Worm (Caenorhabditis elegans) whole organism, L3 larva: ENCODE measurements around the gene C09B9.4.
"Not testable (repeated sequence)": the region's sequence is repeated elsewhere in the genome, so short reads cannot be mapped to it uniquely, and the experiment has no call there.

Experiments
- ZK546.5 ChIP-seq: sonication (generic microtip); optimal IDR thresholded peaks from 2 replicates; lab custom pipeline; 2017; ENCODE audit warnings: missing biosample characterization, missing genetic modification characterization
- ama-1 ChIP-seq: fragments of 150-350 bp; optimal IDR thresholded peaks from 2 replicates; lab custom pipeline; 2018
- ceh-16 ChIP-seq: sonication (generic microtip); optimal IDR thresholded peaks from 2 replicates; lab custom pipeline; 2017; ENCODE audit warnings: missing biosample characterization, missing genetic modification characterization
- ceh-82 ChIP-seq: fragments of 150-350 bp; optimal IDR thresholded peaks from 2 replicates; lab custom pipeline; 2014; ENCODE audit warnings: missing biosample characterization, missing genetic modification characterization
- ceh-9 ChIP-seq: sonication (generic microtip); optimal IDR thresholded peaks from 2 replicates; lab custom pipeline; 2018; ENCODE audit warnings: missing biosample characterization, missing genetic modification characterization
- daf-12 ChIP-seq: fragments of 150-350 bp; optimal IDR thresholded peaks from 2 replicates; lab custom pipeline; 2014; ENCODE audit warnings: missing biosample characterization, missing genetic modification reagents, missing genetic modification characterization
- elt-2 ChIP-seq: sonication (generic microtip); optimal IDR thresholded peaks from 2 replicates; lab custom pipeline; 2016; ENCODE audit warnings: missing genetic modification reagents, mild to moderate bottlenecking, missing genetic modification characterization, missing compliant biosample characterization
- fkh-2 ChIP-seq: fragments of 150-350 bp; optimal IDR thresholded peaks from 2 replicates; lab custom pipeline; 2014; ENCODE audit warnings: missing biosample characterization, missing genetic modification reagents, missing genetic modification characterization
- jun-1 ChIP-seq: fragments of 150-350 bp; optimal IDR thresholded peaks from 2 replicates; lab custom pipeline; 2014; ENCODE audit warnings: missing biosample characterization, missing genetic modification reagents, missing genetic modification characterization
- lsy-12 ChIP-seq: sonication (generic microtip); optimal IDR thresholded peaks from 2 replicates; lab custom pipeline; 2016; ENCODE audit warnings: mild to moderate bottlenecking, missing genetic modification characterization, missing compliant biosample characterization
- mdl-1 ChIP-seq: fragments of 150-350 bp; optimal IDR thresholded peaks from 2 replicates; lab custom pipeline; 2014; ENCODE audit warnings: missing biosample characterization, missing genetic modification characterization
- nfya-1 ChIP-seq: sonication (generic microtip); optimal IDR thresholded peaks from 2 replicates; lab custom pipeline; 2017; ENCODE audit warnings: missing genetic modification characterization, mild to moderate bottlenecking, missing compliant biosample characterization, antibody characterized with exemption, moderate library complexity; ENCODE audit not compliant: insufficient read depth
- nhr-11 ChIP-seq: fragments of 150-350 bp; optimal IDR thresholded peaks from 2 replicates; lab custom pipeline; 2014; ENCODE audit warnings: missing biosample characterization, missing genetic modification characterization
- nhr-23 ChIP-seq: fragments of 150-350 bp; optimal IDR thresholded peaks from 2 replicates; lab custom pipeline; 2014; ENCODE audit warnings: missing biosample characterization, missing genetic modification reagents, missing genetic modification characterization
- nhr-237 ChIP-seq: fragments of 150-350 bp; optimal IDR thresholded peaks from 2 replicates; lab custom pipeline; 2014; ENCODE audit warnings: missing biosample characterization, missing genetic modification characterization
- nhr-25 ChIP-seq: sonication (generic microtip); optimal IDR thresholded peaks from 2 replicates; lab custom pipeline; 2017; ENCODE audit warnings: missing biosample characterization, missing genetic modification characterization
- nhr-28 ChIP-seq: fragments of 150-350 bp; optimal IDR thresholded peaks from 2 replicates; lab custom pipeline; 2014; ENCODE audit warnings: missing biosample characterization, missing genetic modification characterization
- nhr-43 ChIP-seq: sonication (generic microtip); optimal IDR thresholded peaks from 2 replicates; lab custom pipeline; 2016; ENCODE audit warnings: mild to moderate bottlenecking, missing genetic modification characterization, missing compliant biosample characterization; ENCODE audit not compliant: poor library complexity, severe bottlenecking
- nhr-76 ChIP-seq: fragments of 150-350 bp; sonication (generic microtip); optimal IDR thresholded peaks from 5 replicates; lab custom pipeline; 2014; ENCODE audit warnings: missing biosample characterization, missing genetic modification characterization
- nhr-77 ChIP-seq: fragments of 150-350 bp; optimal IDR thresholded peaks from 2 replicates; lab custom pipeline; 2014; ENCODE audit warnings: missing biosample characterization, missing genetic modification characterization
- pha-4 ChIP-seq: fragments of 150-350 bp; optimal IDR thresholded peaks from 2 replicates; lab custom pipeline; 2014; ENCODE audit warnings: missing biosample characterization, missing genetic modification reagents, missing genetic modification characterization
- pqm-1 ChIP-seq: fragments of 150-350 bp; optimal IDR thresholded peaks from 2 replicates; lab custom pipeline; 2017; ENCODE audit warnings: missing biosample characterization, missing genetic modification characterization, inconsistent platforms
- sea-2 ChIP-seq: fragments of 150-350 bp; sonication (generic microtip); optimal IDR thresholded peaks from 4 replicates; lab custom pipeline; 2014; ENCODE audit warnings: missing biosample characterization, missing genetic modification reagents, missing genetic modification characterization
- skn-1 ChIP-seq: fragments of 150-350 bp; optimal IDR thresholded peaks from 2 replicates; lab custom pipeline; 2014; ENCODE audit warnings: missing biosample characterization, missing genetic modification characterization
- snpc-4 ChIP-seq: fragments of 150-350 bp; optimal IDR thresholded peaks from 2 replicates; lab custom pipeline; 2014; ENCODE audit warnings: missing biosample characterization, missing genetic modification characterization
- tbx-2 ChIP-seq: sonication (generic microtip); optimal IDR thresholded peaks from 2 replicates; lab custom pipeline; 2016; ENCODE audit warnings: mild to moderate bottlenecking, missing genetic modification characterization, missing compliant biosample characterization
- unc-39 ChIP-seq: sonication (generic microtip); optimal IDR thresholded peaks from 4 replicates; lab custom pipeline; 2017; ENCODE audit warnings: missing biosample characterization, missing genetic modification characterization
- unc-62 ChIP-seq: fragments of 150-350 bp; sonication (generic microtip); optimal IDR thresholded peaks from 4 replicates; lab custom pipeline; 2014; ENCODE audit warnings: missing biosample characterization, missing genetic modification reagents, missing genetic modification characterization
- zag-1 ChIP-seq: fragments of 150-350 bp; optimal IDR thresholded peaks from 2 replicates; lab custom pipeline; 2014; ENCODE audit warnings: missing biosample characterization, missing genetic modification characterization

Gene C09B9.4

ce11 chrIV:5062278-5062677 lies 29.1 kb upstream of the C09B9.4 start, which contains the start of gene msp-57:
msp-57 (plus strand) TSS chrIV:5062578.
- TF ChIP-seq lsy-12, ceh-16, elt-2 (tag; lab: Kevin White, UChicago): not testable (repeated sequence)
- TF ChIP-seq, all 47 proteins: peak for 0; not testable (repeated sequence) for 47

ce11 chrIV:5060984-5061383 lies 27.8 kb upstream of the C09B9.4 start, which contains the start of gene C09B9.7:
C09B9.7 (minus strand) TSS chrIV:5061084.
- TF ChIP-seq unc-39 (tag; lab: Kevin White, UChicago), result no peak
- no peak for TF ChIP-seq fkh-2 (tag; lab: Kevin White, UChicago)
- no peak for TF ChIP-seq nhr-237 (tag; lab: Kevin White, UChicago)
- TF ChIP-seq ceh-16 (tag; lab: Kevin White, UChicago), result no peak
- no peak for TF ChIP-seq pha-4 (tag; lab: Kevin White, UChicago)
- TF ChIP-seq ama-1 (lab: Kevin White, UChicago), result no peak
- no peak for TF ChIP-seq sea-2 (GFP tag; lab: Kevin White, UChicago)
- no peak for TF ChIP-seq ceh-9 (tag; lab: Kevin White, UChicago)
- TF ChIP-seq lsy-12 (tag; lab: Kevin White, UChicago), result no peak
- TF ChIP-seq nhr-76, result no peak
- TF ChIP-seq ceh-82 (tag; lab: Kevin White, UChicago), result no peak

ce11 chrIV:5055964-5056588 lies 22.9 kb upstream of the C09B9.4 start, which contains the start of gene msp-55:
msp-55 (minus strand) TSS chrIV:5056014.
- TF ChIP-seq jun-1 (tag; lab: Kevin White, UChicago), result no peak
- TF ChIP-seq skn-1 (tag; lab: Kevin White, UChicago), result no peak
- no peak for TF ChIP-seq nfya-1 (tag; lab: Kevin White, UChicago)
- no peak for TF ChIP-seq nhr-28
- no peak for TF ChIP-seq daf-12
- no peak for TF ChIP-seq pqm-1 (tag; lab: Kevin White, UChicago)
- no peak for TF ChIP-seq unc-62 (GFP tag; lab: Kevin White, UChicago)
- no peak for TF ChIP-seq zag-1 (tag; lab: Kevin White, UChicago)

- TF ChIP-seq nhr-11 (tag; lab: Kevin White, UChicago), result no peak
- TF ChIP-seq ZK546.5 (tag; lab: Kevin White, UChicago), result no peak
- no peak for TF ChIP-seq nhr-77 (tag; lab: Kevin White, UChicago)
- no peak for TF ChIP-seq lsy-12 (tag; lab: Kevin White, UChicago)
- TF ChIP-seq mdl-1, result no peak
- TF ChIP-seq nhr-43 (tag; lab: Kevin White, UChicago), result no peak
- no peak for TF ChIP-seq jun-1 (tag; lab: Kevin White, UChicago)
- no peak for TF ChIP-seq nhr-25 (tag; lab: Kevin White, UChicago)
- no peak for TF ChIP-seq skn-1 (tag; lab: Kevin White, UChicago)
Observed at ce11 chrIV:5054297-5054696, 21.1 kb upstream of the C09B9.4 start.

- no peak for TF ChIP-seq nhr-23 (tag; lab: Kevin White, UChicago)
- TF ChIP-seq tbx-2 (tag; lab: Kevin White, UChicago), result no peak
- TF ChIP-seq mdl-1, result no peak
- no peak for TF ChIP-seq nhr-25 (tag; lab: Kevin White, UChicago)
- no peak for TF ChIP-seq ZK546.5 (tag; lab: Kevin White, UChicago)
- no peak for TF ChIP-seq ama-1 (lab: Kevin White, UChicago)
- TF ChIP-seq, all 47 proteins: peak for 0
Observed at ce11 chrIV:5045389-5045788, 12.2 kb upstream of the C09B9.4 start, which contains the start of gene hot-9. hot-9 (minus strand) TSS chrIV:5045489.

- TF ChIP-seq mdl-1 (no peak), snpc-4 (tag; lab: Kevin White, UChicago) (peak; percentile 35)
Observed at ce11 chrIV:5038744-5039143, 5.6 kb upstream of the C09B9.4 start.
